Fruit fly (Drosophila melanogaster) whole organism, embryonic: ENCODE measurements around the gene elB.
A peak's percentile ranks its signal among the peaks of the same experiment; 100 is the strongest.

ENCODE experiments used
- Atf3 ChIP-seq: fragments of 200-800 bp; sonication (Bioruptor generic); optimal IDR thresholded peaks from 3 replicates; lab custom pipeline; 2016; ENCODE audit warnings: missing biosample characterization, missing genetic modification characterization
- B-H2 ChIP-seq: fragments of 200-800 bp; sonication (Bioruptor generic); optimal IDR thresholded peaks from 2 replicates; lab custom pipeline; 2018; ENCODE audit warnings: missing biosample characterization, mild to moderate bottlenecking, missing genetic modification characterization
- Blimp-1 ChIP-seq: fragments of 200-800 bp; sonication (Bioruptor generic); optimal IDR thresholded peaks from 3 replicates; lab custom pipeline; 2018; ENCODE audit warnings: missing biosample characterization, missing genetic modification characterization, mild to moderate bottlenecking, moderate library complexity, missing genetic modification reagents
- CG10654 ChIP-seq: fragments of 200-800 bp; sonication (Bioruptor generic); optimal IDR thresholded peaks from 2 replicates; lab custom pipeline; 2016; ENCODE audit warnings: missing biosample characterization, missing genetic modification characterization
- CG11398 ChIP-seq: fragments of 200-800 bp; sonication (Bioruptor generic); optimal IDR thresholded peaks from 2 replicates; lab custom pipeline; 2016; ENCODE audit warnings: missing biosample characterization, missing genetic modification characterization
- CG11723 ChIP-seq: fragments of 200-800 bp; sonication (Bioruptor generic); optimal IDR thresholded peaks from 2 replicates; lab custom pipeline; 2017; ENCODE audit warnings: missing biosample characterization, mild to moderate bottlenecking, missing genetic modification characterization
- CG12071 ChIP-seq: fragments of 200-800 bp; sonication (Bioruptor generic); optimal IDR thresholded peaks from 3 replicates; lab custom pipeline; 2018; ENCODE audit warnings: missing biosample characterization, mild to moderate bottlenecking, missing genetic modification characterization
- CG12236 ChIP-seq: fragments of 200-800 bp; sonication (Bioruptor generic); optimal IDR thresholded peaks from 2 replicates; lab custom pipeline; 2016; ENCODE audit warnings: missing biosample characterization, missing genetic modification characterization
- CG12744 ChIP-seq: fragments of 200-800 bp; sonication (Bioruptor generic); optimal IDR thresholded peaks from 2 replicates; lab custom pipeline; 2016; ENCODE audit warnings: missing biosample characterization, missing genetic modification characterization
- CG13123 ChIP-seq: fragments of 200-800 bp; sonication (Bioruptor generic); optimal IDR thresholded peaks from 2 replicates; lab custom pipeline; 2016; ENCODE audit warnings: missing biosample characterization, missing genetic modification characterization
- CG14965 ChIP-seq: fragments of 200-800 bp; sonication (Bioruptor generic); optimal IDR thresholded peaks from 2 replicates; lab custom pipeline; 2016; ENCODE audit warnings: missing biosample characterization, missing genetic modification characterization, borderline replicate concordance
- CG15011 ChIP-seq: fragments of 200-800 bp; sonication (Bioruptor generic); optimal IDR thresholded peaks from 3 replicates; lab custom pipeline; 2018; ENCODE audit warnings: missing biosample characterization, mild to moderate bottlenecking, missing genetic modification characterization
- CG1529 ChIP-seq: fragments of 200-800 bp; sonication (Bioruptor generic); optimal IDR thresholded peaks from 3 replicates; lab custom pipeline; 2018; ENCODE audit warnings: missing biosample characterization, missing genetic modification characterization
- CG1792 ChIP-seq: fragments of 200-800 bp; sonication (Bioruptor generic); optimal IDR thresholded peaks from 2 replicates; lab custom pipeline; 2016; ENCODE audit warnings: missing biosample characterization, missing genetic modification characterization
- CG2678 ChIP-seq: fragments of 200-800 bp; sonication (Bioruptor generic); optimal IDR thresholded peaks from 3 replicates; lab custom pipeline; 2019; ENCODE audit warnings: missing biosample characterization, mild to moderate bottlenecking, missing genetic modification characterization, moderate library complexity
- CG2875 ChIP-seq: fragments of 200-800 bp; sonication (Bioruptor generic); optimal IDR thresholded peaks from 2 replicates; lab custom pipeline; 2017; ENCODE audit warnings: missing biosample characterization, mild to moderate bottlenecking, missing genetic modification characterization, missing genetic modification reagents
- CG30431 ChIP-seq: fragments of 200-800 bp; sonication (Bioruptor generic); optimal IDR thresholded peaks from 2 replicates; lab custom pipeline; 2017; ENCODE audit warnings: missing biosample characterization, missing genetic modification characterization
- CG32532 ChIP-seq: fragments of 200-800 bp; sonication (Bioruptor generic); IDR thresholded peaks from 2 replicates; pipeline ENCODE4 v1.3.6; 2022; ENCODE audit warnings: missing biosample characterization, missing genetic modification characterization
- CG42726 ChIP-seq: fragments of 200-800 bp; sonication (Bioruptor generic); IDR thresholded peaks from 2 replicates; pipeline ENCODE4 v1.3.6; 2022; ENCODE audit warnings: missing biosample characterization, missing genetic modification characterization; ENCODE audit not compliant: partially characterized antibody
- CG6175 ChIP-seq: fragments of 200-800 bp; sonication (Bioruptor generic); IDR thresholded peaks from 3 replicates; pipeline ENCODE4 v1.3.6; 2022; ENCODE audit warnings: missing biosample characterization, missing genetic modification characterization
- CG7372 ChIP-seq: fragments of 200-800 bp; sonication (Bioruptor generic); IDR thresholded peaks from 2 replicates; pipeline ENCODE4 v1.3.6; 2022; ENCODE audit warnings: missing biosample characterization, missing genetic modification characterization
- CG8765 ChIP-seq: fragments of 200-800 bp; sonication (Bioruptor generic); IDR thresholded peaks from 2 replicates; pipeline ENCODE4 v1.3.6; 2022; ENCODE audit warnings: missing biosample characterization, missing genetic modification characterization
- CrebB ChIP-seq: fragments of 200-800 bp; sonication (Bioruptor generic); optimal IDR thresholded peaks from 3 replicates; lab custom pipeline; 2018; ENCODE audit warnings: missing biosample characterization, mild to moderate bottlenecking, missing genetic modification characterization
- Dad ChIP-seq: fragments of 200-800 bp; sonication (Bioruptor generic); optimal IDR thresholded peaks from 3 replicates; lab custom pipeline; 2016; ENCODE audit warnings: missing biosample characterization, missing genetic modification characterization
- Dfd ChIP-seq, 2 experiments: fragments of >200 bp; optimal IDR thresholded peaks; 2 replicates each; lab custom pipeline; 2017; ENCODE audit warnings: missing biosample characterization in 2 of 2, missing genetic modification characterization in 2 of 2
- Fer1 ChIP-seq: fragments of 200-800 bp; sonication (Bioruptor generic); optimal IDR thresholded peaks from 2 replicates; lab custom pipeline; 2017; ENCODE audit warnings: missing biosample characterization, mild to moderate bottlenecking, missing genetic modification characterization
- HLH54F ChIP-seq: fragments of 200-800 bp; sonication (Bioruptor generic); optimal IDR thresholded peaks from 3 replicates; lab custom pipeline; 2016; ENCODE audit warnings: missing biosample characterization, missing genetic modification characterization
- Nf-YA ChIP-seq: fragments of 200-800 bp; sonication (Bioruptor generic); IDR thresholded peaks from 2 replicates; pipeline ENCODE4 v1.3.6; 2022; ENCODE audit warnings: missing biosample characterization, missing genetic modification characterization
- Nf-YB ChIP-seq: fragments of 200-800 bp; sonication (Bioruptor generic); optimal IDR thresholded peaks from 3 replicates; lab custom pipeline; 2019; ENCODE audit warnings: missing biosample characterization, mild to moderate bottlenecking, missing genetic modification characterization, moderate library complexity
- PHDP ChIP-seq: fragments of 200-800 bp; sonication (Bioruptor generic); optimal IDR thresholded peaks from 3 replicates; lab custom pipeline; 2018; ENCODE audit warnings: missing biosample characterization, mild to moderate bottlenecking, missing genetic modification characterization, moderate library complexity
- Taf1 ChIP-seq: fragments of 200-800 bp; sonication (Bioruptor generic); IDR thresholded peaks from 2 replicates; pipeline ENCODE4 v1.3.6; 2022; ENCODE audit warnings: missing biosample characterization, missing genetic modification characterization
- Xrp1 ChIP-seq: fragments of 200-800 bp; sonication (Bioruptor generic); IDR thresholded peaks from 2 replicates; pipeline ENCODE4 v1.3.6; 2022; ENCODE audit warnings: missing biosample characterization, missing genetic modification characterization
- amos ChIP-seq: fragments of 200-800 bp; sonication (Bioruptor generic); IDR thresholded peaks from 2 replicates; pipeline ENCODE4 v1.3.6; 2022; ENCODE audit warnings: missing biosample characterization, missing genetic modification characterization; ENCODE audit not compliant: partially characterized antibody
- aop ChIP-seq: fragments of 200-800 bp; sonication (Bioruptor generic); IDR thresholded peaks from 2 replicates; pipeline ENCODE4 v1.3.6; 2022; ENCODE audit warnings: missing biosample characterization, missing genetic modification characterization
- ash1 ChIP-seq: fragments of 200-800 bp; sonication (Bioruptor generic); optimal IDR thresholded peaks from 2 replicates; lab custom pipeline; 2018; ENCODE audit warnings: missing biosample characterization, mild to moderate bottlenecking, missing genetic modification characterization
- bowl ChIP-seq: fragments of 200-800 bp; sonication (Bioruptor generic); IDR thresholded peaks from 2 replicates; pipeline ENCODE4 v1.3.6; 2022; ENCODE audit warnings: missing biosample characterization, missing genetic modification characterization
- cato ChIP-seq: fragments of 200-800 bp; sonication (Bioruptor generic); optimal IDR thresholded peaks from 2 replicates; lab custom pipeline; 2016; ENCODE audit warnings: missing biosample characterization, missing genetic modification characterization, borderline replicate concordance
- ci ChIP-seq: fragments of 200-800 bp; sonication (Bioruptor generic); IDR thresholded peaks from 3 replicates; pipeline ENCODE4 v1.3.6; 2022; ENCODE audit warnings: missing biosample characterization, missing genetic modification characterization
- ems ChIP-seq: fragments of 200-800 bp; sonication (Bioruptor generic); optimal IDR thresholded peaks from 3 replicates; lab custom pipeline; 2016; ENCODE audit warnings: missing biosample characterization, missing genetic modification characterization
- ewg ChIP-seq: fragments of 200-800 bp; sonication (Bioruptor generic); optimal IDR thresholded peaks from 3 replicates; lab custom pipeline; 2017; ENCODE audit warnings: mild to moderate bottlenecking, missing biosample characterization, missing genetic modification reagents, missing genetic modification characterization
- fu2 ChIP-seq: fragments of 200-800 bp; sonication (Bioruptor generic); optimal IDR thresholded peaks from 2 replicates; lab custom pipeline; 2016; ENCODE audit warnings: missing biosample characterization, missing genetic modification characterization
- hbn ChIP-seq: fragments of 200-800 bp; sonication (Bioruptor generic); IDR thresholded peaks from 2 replicates; pipeline ENCODE4 v1.3.6; 2022; ENCODE audit warnings: missing biosample characterization, missing genetic modification characterization; ENCODE audit not compliant: partially characterized antibody
- hth ChIP-seq: fragments of >200 bp; optimal IDR thresholded peaks from 2 replicates; lab custom pipeline; 2017; ENCODE audit warnings: inconsistent platforms
- pb ChIP-seq: fragments of 200-800 bp; sonication (Bioruptor generic); optimal IDR thresholded peaks from 3 replicates; lab custom pipeline; 2016; ENCODE audit warnings: missing biosample characterization, missing genetic modification characterization
- sd ChIP-seq: fragments of 200-800 bp; sonication (Bioruptor generic); optimal IDR thresholded peaks from 3 replicates; lab custom pipeline; 2018; ENCODE audit warnings: missing biosample characterization, mild to moderate bottlenecking, missing genetic modification characterization, moderate library complexity
- slp2 ChIP-seq: fragments of 200-800 bp; sonication (Bioruptor generic); optimal IDR thresholded peaks from 2 replicates; lab custom pipeline; 2016; ENCODE audit warnings: missing biosample characterization, missing genetic modification characterization
- stwl ChIP-seq: fragments of 200-800 bp; sonication (Bioruptor generic); optimal IDR thresholded peaks from 3 replicates; lab custom pipeline; 2018; ENCODE audit warnings: missing biosample characterization, mild to moderate bottlenecking, missing genetic modification characterization, moderate library complexity
- vvl ChIP-seq: fragments of 200-800 bp; sonication (Bioruptor generic); IDR thresholded peaks from 2 replicates; pipeline ENCODE4 v1.3.6; 2022; ENCODE audit warnings: missing biosample characterization, missing genetic modification characterization
- yki ChIP-seq: fragments of >200 bp; optimal IDR thresholded peaks from 3 replicates; lab custom pipeline; 2018
- zen2 ChIP-seq: fragments of 200-800 bp; sonication (Bioruptor generic); IDR thresholded peaks from 3 replicates; pipeline ENCODE4 v1.3.6; 2022; ENCODE audit warnings: missing biosample characterization, missing genetic modification characterization; ENCODE audit not compliant: partially characterized antibody

Gene elB

dm6 chr2L:14376484-14377254 is 32.7 kb downstream of the elB start (continued):
- TF ChIP-seq sd (peak; percentile 91), Xrp1 (GFP tag; lab: Robert Waterston, UW) (peak; percentile 33; the same call in 1 of the 2 replicates), amos (GFP tag; lab: Robert Waterston, UW) (no peak), aop (GFP tag; lab: Robert Waterston, UW) (no peak), ci (GFP tag; lab: Robert Waterston, UW) (no peak), Dfd (GFP tag; optimal IDR thresholded peaks at IDR 0.05; lab: Kevin White, UChicago) (no peak), zen2 (GFP tag; lab: Robert Waterston, UW) (no peak), CG1529 (GFP tag; lab: Kevin White, UChicago) (no peak), CG15011 (GFP tag; lab: Kevin White, UChicago) (peak; percentile 40), PHDP (tag; lab: Kevin White, UChicago) (peak; percentile 7), CG11723 (GFP tag; lab: Kevin White, UChicago) (peak; percentile 11), Taf1 (GFP tag; lab: Robert Waterston, UW) (no peak; the same call in 1 of the 2 replicates), hbn (GFP tag; lab: Robert Waterston, UW) (no peak), CG13123 (GFP tag; lab: Kevin White, UChicago) (no peak), CG12744 (GFP tag; lab: Kevin White, UChicago) (no peak), CG8765 (GFP tag; lab: Robert Waterston, UW) (no peak), pb (peak; percentile 3), slp2 (GFP tag; lab: Kevin White, UChicago) (no peak), CG7372 (GFP tag; lab: Robert Waterston, UW) (0 out of 2 replicates have a peak, but pooled peaks have one; percentile 21), Atf3 (no peak), fu2 (GFP tag; lab: Kevin White, UChicago) (no peak), CG10654 (peak; percentile 50), CG32532 (peak; percentile 16; the same call in 1 of the 2 replicates), ewg (GFP tag; lab: Kevin White, UChicago) (peak; percentile 7), CG12071 (GFP tag; lab: Kevin White, UChicago) (no peak), CrebB (tag; lab: Kevin White, UChicago) (no peak), Nf-YA (GFP tag; lab: Robert Waterston, UW) (no peak), Fer1 (GFP tag; lab: Kevin White, UChicago) (no peak), CG12236 (GFP tag; lab: Kevin White, UChicago) (no peak), vvl (GFP tag; lab: Robert Waterston, UW) (0 out of 2 replicates have a peak, but pooled peaks have one; percentile 9), bowl (no peak), yki (lab: Kevin White, UChicago) (no peak), CG11398 (no peak), CG6175 (GFP tag; lab: Robert Waterston, UW) (no peak), cato (GFP tag; lab: Kevin White, UChicago) (no peak), CG2875 (GFP tag; lab: Kevin White, UChicago) (no peak), CG2678 (tag; lab: Kevin White, UChicago) (peak; percentile 72), Nf-YB (GFP tag; lab: Kevin White, UChicago) (no peak), ash1 (no peak), hth (lab: Kevin White, UChicago) (no peak), CG14965 (GFP tag; lab: Kevin White, UChicago) (no peak), B-H2 (no peak), CG1792 (GFP tag; lab: Kevin White, UChicago) (no peak), CG42726 (GFP tag; lab: Robert Waterston, UW) (no peak), CG30431 (peak; percentile 50), ems (GFP tag; lab: Kevin White, UChicago) (peak; percentile 18), Blimp-1 (GFP tag; lab: Kevin White, UChicago) (peak; percentile 39), stwl (no peak), HLH54F (GFP tag; lab: Kevin White, UChicago) (peak; percentile 1), Dad (GFP tag; lab: Kevin White, UChicago) (no peak)
